Worm (Caenorhabditis elegans): Measurements from ENCODE around the gene asna-1.

asna-1 gene

ce11 chrIII:8865294-8865766 lies 29.6 kb upstream of the asna-1 start (continued):
- TF ChIP-seq nhr-12 (tag; optimal IDR thresholded peaks at IDR 0.05) (no peak), unc-39 (tag; optimal IDR thresholded peaks at IDR 0.05) (no peak), lsy-12 (tag; optimal IDR thresholded peaks at IDR 0.05) (peak; percentile 72), elt-1 (tag; optimal IDR thresholded peaks at IDR 0.05) (no peak), fkh-2 (tag; optimal IDR thresholded peaks at IDR 0.05) (no peak), daf-12 (tag; optimal IDR thresholded peaks at IDR 0.05) (no peak), nfya-1 (tag; optimal IDR thresholded peaks at IDR 0.05; ENCODE audit: insufficient read depth) (peak; percentile 53), ZK546.5 (tag; optimal IDR thresholded peaks at IDR 0.05) (no peak), ama-1 (optimal IDR thresholded peaks at IDR 0.05) (peak; percentile 99), ceh-82 (tag; optimal IDR thresholded peaks at IDR 0.05) (no peak), egl-27 (tag; optimal IDR thresholded peaks at IDR 0.05) (no peak), lin-15B (tag; optimal IDR thresholded peaks at IDR 0.05) (peak; percentile 56), snpc-4 (tag; optimal IDR thresholded peaks at IDR 0.05) (peak; percentile 46), fkh-10 (GFP tag; optimal IDR thresholded peaks at IDR 0.05) (no peak), tbx-2 (tag; optimal IDR thresholded peaks at IDR 0.05) (peak; percentile 25)

ce11 chrIII:8866038-8866437 lies 28.8 kb upstream of the asna-1 start:
- TF ChIP-seq nhr-77 (tag; optimal IDR thresholded peaks at IDR 0.05), result no peak

- no peak for TF ChIP-seq nhr-67 (tag; optimal IDR thresholded peaks at IDR 0.05)
- peak; percentile 2 for TF ChIP-seq lin-39 (tag; optimal IDR thresholded peaks at IDR 0.05)
- no peak for TF ChIP-seq ceh-82 (tag; optimal IDR thresholded peaks at IDR 0.05)
- no peak for TF ChIP-seq elt-1 (tag; optimal IDR thresholded peaks at IDR 0.05)
- peak; percentile 20 for TF ChIP-seq nhr-23 (tag; optimal IDR thresholded peaks at IDR 0.05)
- no peak for TF ChIP-seq ZK546.5 (tag; optimal IDR thresholded peaks at IDR 0.05)
- peak; percentile 40 for TF ChIP-seq nfya-1 (tag; optimal IDR thresholded peaks at IDR 0.05; ENCODE audit: insufficient read depth)
- TF ChIP-seq ztf-11 (tag; optimal IDR thresholded peaks at IDR 0.05), result no peak
- TF ChIP-seq mml-1 (tag; optimal IDR thresholded peaks at IDR 0.05), result no peak
- TF ChIP-seq elt-2 (tag; optimal IDR thresholded peaks at IDR 0.05), result peak; percentile 50
- TF ChIP-seq nhr-43 (tag; optimal IDR thresholded peaks at IDR 0.05; ENCODE audit: poor library complexity, severe bottlenecking), result no peak
- TF ChIP-seq skn-1 (tag; optimal IDR thresholded peaks at IDR 0.05), result no peak
- TF ChIP-seq pqm-1 (tag; optimal IDR thresholded peaks at IDR 0.05), result peak; percentile 30
- TF ChIP-seq nhr-77 (tag; optimal IDR thresholded peaks at IDR 0.05), result no peak
- TF ChIP-seq unc-62 (GFP tag; optimal IDR thresholded peaks at IDR 0.05), result no peak
- TF ChIP-seq daf-12 (tag; optimal IDR thresholded peaks at IDR 0.05), result no peak
- no peak for TF ChIP-seq lin-15B (tag; optimal IDR thresholded peaks at IDR 0.05)
- TF ChIP-seq snpc-4 (tag; optimal IDR thresholded peaks at IDR 0.05), result no peak
- TF ChIP-seq pha-4 (tag; optimal IDR thresholded peaks at IDR 0.05), result peak; percentile 42
- TF ChIP-seq ceh-16 (tag; optimal IDR thresholded peaks at IDR 0.05), result no peak
- TF ChIP-seq nhr-12 (tag; optimal IDR thresholded peaks at IDR 0.05), result no peak
- TF ChIP-seq ceh-28 (tag; optimal IDR thresholded peaks at IDR 0.05), result peak; percentile 53
- no peak for TF ChIP-seq mdl-1 (tag; optimal IDR thresholded peaks at IDR 0.05)
- TF ChIP-seq ceh-9 (tag; optimal IDR thresholded peaks at IDR 0.05), result no peak
- TF ChIP-seq sea-2 (GFP tag; optimal IDR thresholded peaks at IDR 0.05), result no peak
- TF ChIP-seq nhr-11 (tag; optimal IDR thresholded peaks at IDR 0.05), result no peak
- no peak for TF ChIP-seq aly-2 (tag; optimal IDR thresholded peaks at IDR 0.05)
- no peak for TF ChIP-seq unc-39 (tag; optimal IDR thresholded peaks at IDR 0.05)
- TF ChIP-seq lsy-12 (tag; optimal IDR thresholded peaks at IDR 0.05), result peak; percentile 20
- no peak for TF ChIP-seq fos-1 (tag; optimal IDR thresholded peaks at IDR 0.05)
- TF ChIP-seq egl-5 (tag; optimal IDR thresholded peaks at IDR 0.05), result peak; percentile 7
- no peak for TF ChIP-seq fkh-10 (GFP tag; optimal IDR thresholded peaks at IDR 0.05)
- TF ChIP-seq fkh-2 (tag; optimal IDR thresholded peaks at IDR 0.05), result no peak
- TF ChIP-seq ama-1 (optimal IDR thresholded peaks at IDR 0.05), result peak; percentile 56
- TF ChIP-seq nhr-28 (tag; optimal IDR thresholded peaks at IDR 0.05), result no peak
- TF ChIP-seq eor-1 (tag; optimal IDR thresholded peaks at IDR 0.05), result no peak
- TF ChIP-seq nhr-76 (tag; optimal IDR thresholded peaks at IDR 0.05), result no peak
- no peak for TF ChIP-seq elt-3 (tag; optimal IDR thresholded peaks at IDR 0.05)
- no peak for TF ChIP-seq tbx-2 (tag; optimal IDR thresholded peaks at IDR 0.05)
- no peak for TF ChIP-seq nhr-237 (tag; optimal IDR thresholded peaks at IDR 0.05)
- TF ChIP-seq nhr-25 (tag; optimal IDR thresholded peaks at IDR 0.05), result peak; percentile 69
- no peak for TF ChIP-seq hmg-11 (tag; optimal IDR thresholded peaks at IDR 0.05)
- TF ChIP-seq ztf-4 (tag; optimal IDR thresholded peaks at IDR 0.05), result no peak
- TF ChIP-seq egl-27 (tag; optimal IDR thresholded peaks at IDR 0.05), result no peak
- no peak for TF ChIP-seq R02D3.7 (tag; optimal IDR thresholded peaks at IDR 0.05)
- peak; percentile 49 for TF ChIP-seq jun-1 (tag; optimal IDR thresholded peaks at IDR 0.05)
These were observed 27.7 kb upstream of the asna-1 start for ce11 chrIII:8866983-8867842.
